Worm (Caenorhabditis elegans) whole organism, young adult: ENCODE measurements around the gene gly-10.

Experiments
- B0035.1 ChIP-seq: sonication (generic microtip); optimal IDR thresholded peaks from 2 replicates; lab custom pipeline; 2016; ENCODE audit warnings: missing genetic modification characterization, mild to moderate bottlenecking, missing compliant biosample characterization, missing genotype, missing genetic modification reagents
- D2030.7 ChIP-seq: fragments of 200-800 bp; sonication (Bioruptor generic); IDR thresholded peaks from 2 replicates; pipeline ENCODE4 v1.3.6; 2022; ENCODE audit warnings: missing genetic modification reagents, missing genetic modification characterization, missing compliant biosample characterization
- F22D6.2 ChIP-seq: sonication (generic microtip); optimal IDR thresholded peaks from 2 replicates; lab custom pipeline; 2016; ENCODE audit warnings: mild to moderate bottlenecking, missing genetic modification characterization, missing compliant biosample characterization
- F37B4.10 ChIP-seq: fragments of 200-800 bp; sonication (Bioruptor generic); IDR thresholded peaks from 2 replicates; pipeline ENCODE4 v1.3.6; 2022; ENCODE audit warnings: missing genetic modification characterization, missing compliant biosample characterization
- F49E8.2 ChIP-seq: sonication (generic microtip); optimal IDR thresholded peaks from 3 replicates; lab custom pipeline; 2017; ENCODE audit warnings: missing genetic modification characterization, mild to moderate bottlenecking, missing compliant biosample characterization, antibody characterized with exemption, moderate library complexity; ENCODE audit not compliant: insufficient read depth
- F52B5.7 ChIP-seq: sonication (generic microtip); optimal IDR thresholded peaks from 2 replicates; lab custom pipeline; 2016; ENCODE audit warnings: mild to moderate bottlenecking, missing genetic modification characterization, missing compliant biosample characterization
- F57A8.1 ChIP-seq: fragments of 200-800 bp; sonication (Bioruptor generic); optimal IDR thresholded peaks from 2 replicates; lab custom pipeline; 2018; ENCODE audit warnings: mild to moderate bottlenecking, missing genetic modification characterization, moderate library complexity, missing compliant biosample characterization
- K12H6.12 ChIP-seq: fragments of 200-800 bp; sonication (Bioruptor generic); optimal IDR thresholded peaks from 2 replicates; lab custom pipeline; 2018; ENCODE audit warnings: mild to moderate bottlenecking, missing genetic modification characterization, missing compliant biosample characterization
- ZK185.1 ChIP-seq: sonication (generic microtip); optimal IDR thresholded peaks from 2 replicates; lab custom pipeline; 2016; ENCODE audit warnings: mild to moderate bottlenecking, missing genetic modification characterization, missing compliant biosample characterization; ENCODE audit not compliant: poor library complexity, severe bottlenecking
- aptf-2 ChIP-seq: fragments of 200-800 bp; sonication (Bioruptor generic); conservative IDR thresholded peaks from 2 replicates; pipeline ENCODE4 v1.3.6; 2022; ENCODE audit warnings: missing genetic modification reagents, missing genetic modification characterization, missing compliant biosample characterization
- aptf-3 ChIP-seq: fragments of 200-800 bp; sonication (Bioruptor generic); IDR thresholded peaks from 2 replicates; pipeline ENCODE4 v1.3.6; 2022; ENCODE audit warnings: missing genetic modification characterization, missing compliant biosample characterization
- attf-6 ChIP-seq: fragments of 200-800 bp; sonication (Bioruptor generic); IDR thresholded peaks from 2 replicates; pipeline ENCODE4 v1.3.6; 2022; ENCODE audit warnings: missing genetic modification reagents, missing genetic modification characterization, missing compliant biosample characterization
- bed-2 ChIP-seq: fragments of 200-800 bp; sonication (Bioruptor generic); IDR thresholded peaks from 2 replicates; pipeline ENCODE4 v1.3.6; 2022; ENCODE audit warnings: missing genetic modification reagents, missing genetic modification characterization, missing compliant biosample characterization
- ceh-27 ChIP-seq: fragments of 200-800 bp; sonication (Bioruptor generic); optimal IDR thresholded peaks from 2 replicates; lab custom pipeline; 2018; ENCODE audit warnings: mild to moderate bottlenecking, missing genetic modification characterization, moderate library complexity, missing compliant biosample characterization
- chd-7 ChIP-seq: sonication (generic microtip); optimal IDR thresholded peaks from 2 replicates; lab custom pipeline; 2016; ENCODE audit warnings: mild to moderate bottlenecking, missing genetic modification characterization, moderate library complexity, missing compliant biosample characterization
- egl-18 ChIP-seq: fragments of 200-800 bp; sonication (Bioruptor generic); IDR thresholded peaks from 2 replicates; pipeline ENCODE4 v1.3.6; 2022; ENCODE audit warnings: missing genetic modification reagents, missing genetic modification characterization, missing compliant biosample characterization
- egrh-3 ChIP-seq: fragments of 200-800 bp; sonication (Bioruptor generic); IDR thresholded peaks from 2 replicates; pipeline ENCODE4 v1.3.6; 2022; ENCODE audit warnings: missing genetic modification reagents, missing genetic modification characterization, missing compliant biosample characterization
- ets-4 ChIP-seq: fragments of 200-800 bp; sonication (Bioruptor generic); optimal IDR thresholded peaks from 2 replicates; lab custom pipeline; 2018; ENCODE audit warnings: mild to moderate bottlenecking, missing genetic modification characterization, missing compliant biosample characterization
- fkh-3 ChIP-seq: sonication (generic microtip); optimal IDR thresholded peaks from 2 replicates; lab custom pipeline; 2016; ENCODE audit warnings: mild to moderate bottlenecking, missing genetic modification characterization, missing compliant biosample characterization
- hlh-12 ChIP-seq: sonication (generic microtip); optimal IDR thresholded peaks from 2 replicates; lab custom pipeline; 2016; ENCODE audit warnings: missing genetic modification characterization, missing compliant biosample characterization
- hlh-26 ChIP-seq: fragments of 200-800 bp; sonication (Bioruptor generic); conservative IDR thresholded peaks from 2 replicates; pipeline ENCODE4 v1.3.6; 2022; ENCODE audit warnings: missing genetic modification reagents, missing genetic modification characterization, missing compliant biosample characterization
- lag-1 ChIP-seq: fragments of 200-800 bp; sonication (Bioruptor generic); IDR thresholded peaks from 2 replicates; pipeline ENCODE4 v1.3.6; 2022; ENCODE audit warnings: missing genetic modification reagents, missing genetic modification characterization, missing compliant biosample characterization
- let-526 ChIP-seq: fragments of 200-800 bp; sonication (Bioruptor generic); IDR thresholded peaks from 2 replicates; pipeline ENCODE4 v1.3.6; 2022; ENCODE audit warnings: missing genetic modification reagents, missing genetic modification characterization, missing compliant biosample characterization
- lin-26 ChIP-seq: fragments of 200-800 bp; sonication (Bioruptor generic); IDR thresholded peaks from 2 replicates; pipeline ENCODE4 v1.3.6; 2022; ENCODE audit warnings: missing genetic modification reagents, missing genetic modification characterization, missing compliant biosample characterization
- lin-40 ChIP-seq: sonication (generic microtip); optimal IDR thresholded peaks from 2 replicates; lab custom pipeline; 2016; ENCODE audit warnings: missing genetic modification characterization, mild to moderate bottlenecking, missing compliant biosample characterization, missing genotype, missing genetic modification reagents
- lin-54 ChIP-seq: fragments of 200-800 bp; sonication (Bioruptor generic); optimal IDR thresholded peaks from 2 replicates; lab custom pipeline; 2018; ENCODE audit warnings: mild to moderate bottlenecking, missing genetic modification characterization, missing compliant biosample characterization
- madf-10 ChIP-seq: sonication (generic microtip); optimal IDR thresholded peaks from 2 replicates; lab custom pipeline; 2016; ENCODE audit warnings: mild to moderate bottlenecking, missing genetic modification characterization, missing compliant biosample characterization
- madf-3 ChIP-seq: fragments of 200-800 bp; sonication (Bioruptor generic); IDR thresholded peaks from 2 replicates; pipeline ENCODE4 v1.3.6; 2022; ENCODE audit warnings: missing genetic modification reagents, missing genetic modification characterization, missing compliant biosample characterization
- mcd-1 ChIP-seq: fragments of 200-800 bp; sonication (Bioruptor generic); IDR thresholded peaks from 2 replicates; pipeline ENCODE4 v1.3.6; 2022; ENCODE audit warnings: missing genetic modification reagents, missing genetic modification characterization, missing compliant biosample characterization
- mel-28 ChIP-seq: sonication (generic microtip); optimal IDR thresholded peaks from 2 replicates; lab custom pipeline; 2016; ENCODE audit warnings: borderline replicate concordance, mild to moderate bottlenecking, missing genetic modification characterization, missing compliant biosample characterization
- mxl-1 ChIP-seq: sonication (generic microtip); optimal IDR thresholded peaks from 2 replicates; lab custom pipeline; 2016; ENCODE audit warnings: missing genetic modification characterization, missing compliant biosample characterization
- nfya-1 ChIP-seq: sonication (generic microtip); optimal IDR thresholded peaks from 2 replicates; lab custom pipeline; 2017; ENCODE audit warnings: antibody characterized with exemption, missing compliant biosample characterization, missing genetic modification characterization, borderline replicate concordance; ENCODE audit not compliant: insufficient read depth
- nfya-2 ChIP-seq: fragments of 200-800 bp; sonication (Bioruptor generic); IDR thresholded peaks from 2 replicates; pipeline ENCODE4 v1.3.6; 2022; ENCODE audit warnings: missing genetic modification reagents, missing genetic modification characterization, missing compliant biosample characterization
- nhr-90 ChIP-seq: sonication (generic microtip); optimal IDR thresholded peaks from 2 replicates; lab custom pipeline; 2016; ENCODE audit warnings: missing genotype, mild to moderate bottlenecking, missing genetic modification characterization, missing compliant biosample characterization
- pha-4 ChIP-seq: fragments of 150-350 bp; sonication (generic microtip); optimal IDR thresholded peaks from 2 replicates; lab custom pipeline; 2014; ENCODE audit warnings: missing biosample characterization, missing genetic modification reagents, missing genetic modification characterization
- repo-1 ChIP-seq: sonication (generic microtip); optimal IDR thresholded peaks from 2 replicates; lab custom pipeline; 2017; ENCODE audit warnings: mild to moderate bottlenecking, missing genetic modification characterization, missing compliant biosample characterization
- sdz-38 ChIP-seq: sonication (generic microtip); optimal IDR thresholded peaks from 2 replicates; lab custom pipeline; 2016; ENCODE audit warnings: missing genotype, missing genetic modification characterization, missing compliant biosample characterization
- sea-2 ChIP-seq: fragments of 200-800 bp; sonication (Bioruptor generic); IDR thresholded peaks from 2 replicates; pipeline ENCODE4 v1.3.6; 2022; ENCODE audit warnings: missing genetic modification characterization, missing compliant biosample characterization
- sptf-2 ChIP-seq: fragments of 200-800 bp; sonication (Bioruptor generic); optimal IDR thresholded peaks from 2 replicates; lab custom pipeline; 2018; ENCODE audit warnings: mild to moderate bottlenecking, missing genetic modification characterization, missing compliant biosample characterization
- ztf-26 ChIP-seq: sonication (generic microtip); optimal IDR thresholded peaks from 2 replicates; lab custom pipeline; 2017; ENCODE audit warnings: missing genetic modification characterization, missing compliant biosample characterization
- ztf-28 ChIP-seq: fragments of 200-800 bp; sonication (Bioruptor generic); IDR thresholded peaks from 2 replicates; pipeline ENCODE4 v1.3.6; 2022; ENCODE audit warnings: missing genetic modification reagents, missing genetic modification characterization, missing compliant biosample characterization
- ztf-3 ChIP-seq: fragments of 200-800 bp; sonication (Bioruptor generic); optimal IDR thresholded peaks from 2 replicates; lab custom pipeline; 2018; ENCODE audit warnings: mild to moderate bottlenecking, missing genetic modification characterization, missing compliant biosample characterization

gly-10 gene

DNA sequence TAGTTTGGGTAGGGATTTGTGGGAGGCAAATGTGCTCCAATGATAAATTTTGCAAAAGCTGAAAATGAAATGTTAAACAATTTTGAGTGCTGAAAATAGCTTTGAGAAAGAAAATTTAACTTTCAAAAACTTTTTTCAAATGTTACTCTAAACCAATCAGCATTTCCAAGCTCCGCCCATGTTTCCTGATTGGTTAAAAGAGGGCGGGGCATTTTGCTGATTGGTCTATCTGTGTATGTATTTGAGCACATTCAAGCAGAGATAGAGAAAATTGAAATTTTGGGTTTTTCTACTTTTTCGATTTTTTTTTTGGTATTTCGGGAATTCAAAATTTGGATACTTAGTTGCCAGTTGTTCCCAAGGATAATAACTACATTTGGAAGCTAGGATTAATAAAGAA, 14.2 kb upstream of the gly-10 start:
- no peak for TF ChIP-seq F22D6.2
- TF ChIP-seq madf-3 (GFP tag; lab: Robert Waterston, UW) = no peak
- no peak for TF ChIP-seq let-526
- TF ChIP-seq ztf-28 = no peak
- no peak for TF ChIP-seq ZK185.1 (tag; lab: Kevin White, UChicago)
- TF ChIP-seq aptf-3 (GFP tag; lab: Robert Waterston, UW) = no peak
- TF ChIP-seq repo-1 (tag; lab: Kevin White, UChicago) = no peak
- TF ChIP-seq F52B5.7 (tag; lab: Kevin White, UChicago) = no peak
- no peak for TF ChIP-seq aptf-2 (GFP tag; lab: Robert Waterston, UW)
- TF ChIP-seq madf-10 (tag; lab: Kevin White, UChicago) = no peak
- TF ChIP-seq lin-54 = no peak
- no peak for TF ChIP-seq fkh-3 (tag; lab: Kevin White, UChicago)
- no peak for TF ChIP-seq bed-2 (GFP tag; lab: Robert Waterston, UW)
- TF ChIP-seq nfya-1 (tag; lab: Kevin White, UChicago) = no peak
- TF ChIP-seq K12H6.12 (tag; lab: Kevin White, UChicago) = no peak
- no peak for TF ChIP-seq ets-4 (GFP tag; lab: Kevin White, UChicago)

DNA sequence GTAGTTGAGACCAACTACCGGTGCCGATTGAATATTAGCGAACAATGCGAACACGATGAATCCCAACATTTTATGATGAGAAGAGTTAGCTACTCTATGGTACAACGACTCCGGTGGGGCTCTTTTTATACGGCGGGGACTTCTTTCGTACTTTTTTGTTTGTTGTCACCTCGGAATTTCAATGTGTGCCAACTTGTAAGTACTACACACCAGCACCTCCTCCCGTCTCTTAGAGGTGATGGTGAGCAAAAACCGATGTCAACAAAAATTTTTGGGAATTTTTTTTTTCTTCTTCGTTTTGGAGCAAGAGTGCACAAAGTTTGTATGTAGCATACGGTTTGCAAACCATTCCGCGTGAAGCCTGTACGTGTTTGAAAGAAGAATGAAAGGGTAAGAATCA, 4.3 kb upstream of the gly-10 start, which contains the start of gene Y45F10D.2:
Gene Y45F10D.2, minus strand, starts transcription at position 101 of the 400 bp plus-strand sequence.
- no peak for TF ChIP-seq sptf-2 (GFP tag; lab: Kevin White, UChicago)
- TF ChIP-seq lin-26 = no peak
- TF ChIP-seq ztf-3 = no peak
- no peak for TF ChIP-seq F37B4.10 (GFP tag; lab: Robert Waterston, UW)
- no peak for TF ChIP-seq ztf-26 (tag; lab: Kevin White, UChicago)
- no peak for TF ChIP-seq D2030.7 (GFP tag; lab: Robert Waterston, UW)
- TF ChIP-seq hlh-12 (tag; lab: Kevin White, UChicago) = no peak
- no peak for TF ChIP-seq pha-4
- TF ChIP-seq F49E8.2 = no peak
- no peak for TF ChIP-seq egl-18 (GFP tag; lab: Robert Waterston, UW)
- no peak for TF ChIP-seq lag-1 (GFP tag; lab: Robert Waterston, UW)
- TF ChIP-seq B0035.1 = no peak
- TF ChIP-seq nhr-90 (tag; lab: Kevin White, UChicago) = no peak
- no peak for TF ChIP-seq chd-7 (tag; lab: Kevin White, UChicago)
- TF ChIP-seq sea-2 (GFP tag; lab: Robert Waterston, UW) = no peak
- TF ChIP-seq hlh-26 (GFP tag; lab: Robert Waterston, UW) = no peak
- TF ChIP-seq lin-40 (tag; lab: Kevin White, UChicago) = no peak
- no peak for TF ChIP-seq F57A8.1 (GFP tag; lab: Kevin White, UChicago)
- TF ChIP-seq egrh-3 (GFP tag; lab: Robert Waterston, UW) = no peak

DNA sequence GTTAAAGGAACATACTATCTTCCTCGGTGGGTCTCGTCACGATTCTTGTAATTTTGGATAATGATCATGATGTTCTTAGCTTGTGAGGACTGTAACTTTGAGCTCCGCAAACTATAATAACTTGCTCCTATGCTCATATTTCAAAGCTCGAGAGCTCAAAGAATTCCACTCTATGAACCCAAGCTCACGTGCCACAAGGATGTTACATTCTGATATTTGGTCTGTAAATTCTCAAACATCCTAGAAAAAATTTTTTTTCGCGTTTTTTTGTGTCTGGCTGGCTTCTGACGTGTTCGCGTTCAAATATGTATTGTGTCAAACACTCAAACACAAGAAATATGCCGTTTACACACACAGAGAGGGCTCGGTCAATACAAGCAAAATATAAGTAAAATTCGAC, 2.8 kb upstream of the gly-10 start, which contains the start of gene Y45F10D.16:
Gene Y45F10D.16, plus strand, starts transcription at position 301 of the 400 bp plus-strand sequence.
- TF ChIP-seq ceh-27 (GFP tag; lab: Kevin White, UChicago) = no peak
- TF ChIP-seq nfya-2 (GFP tag; lab: Robert Waterston, UW) = no peak
- TF ChIP-seq attf-6 = no peak
- TF ChIP-seq sdz-38 = no peak
- no peak for TF ChIP-seq mxl-1 (tag; lab: Kevin White, UChicago)
- TF ChIP-seq mel-28 (tag; lab: Kevin White, UChicago) = no peak
- no peak for TF ChIP-seq mcd-1 (GFP tag; lab: Robert Waterston, UW)
